Fruit fly (Drosophila melanogaster) whole organism, embryonic: ENCODE measurements around the gene CG5608.
A peak's percentile ranks its signal among the peaks of the same experiment; 100 is the strongest.

ENCODE experiments used
- Awh ChIP-seq: fragments of 200-800 bp; sonication (Bioruptor generic); IDR thresholded peaks from 2 replicates; pipeline ENCODE4, ENCODE4 v1.3.6; 2022; ENCODE audit warnings: missing biosample characterization, missing genetic modification characterization
- BtbVII ChIP-seq: fragments of 200-800 bp; sonication (Bioruptor generic); optimal IDR thresholded peaks from 3 replicates; lab custom pipeline; 2017; ENCODE audit warnings: missing biosample characterization, mild to moderate bottlenecking, missing genetic modification characterization
- CG10959 ChIP-seq: fragments of 200-800 bp; sonication (Bioruptor generic); IDR thresholded peaks from 2 replicates; pipeline ENCODE4 v1.3.6; 2022; ENCODE audit warnings: missing biosample characterization, missing genetic modification characterization
- CG11560 ChIP-seq: fragments of 200-800 bp; sonication (Bioruptor generic); IDR thresholded peaks from 3 replicates; pipeline ENCODE4 v1.3.6; 2022; ENCODE audit warnings: missing biosample characterization, missing genetic modification characterization
- CG11723 ChIP-seq: fragments of 200-800 bp; sonication (Bioruptor generic); optimal IDR thresholded peaks from 2 replicates; lab custom pipeline; 2017; ENCODE audit warnings: missing biosample characterization, mild to moderate bottlenecking, missing genetic modification characterization
- CG12104 ChIP-seq: fragments of 200-800 bp; sonication (Bioruptor generic); optimal IDR thresholded peaks from 3 replicates; lab custom pipeline; 2016; ENCODE audit warnings: missing biosample characterization, missing genetic modification characterization
- CG17568 ChIP-seq: fragments of 200-800 bp; sonication (Bioruptor generic); optimal IDR thresholded peaks from 2 replicates; lab custom pipeline; 2018; ENCODE audit warnings: missing biosample characterization, mild to moderate bottlenecking, missing genetic modification characterization, moderate library complexity
- CG2129 ChIP-seq: fragments of 200-800 bp; sonication (Bioruptor generic); IDR thresholded peaks from 2 replicates; pipeline ENCODE4 v1.3.6; 2022; ENCODE audit warnings: missing biosample characterization, missing genetic modification characterization; ENCODE audit not compliant: partially characterized antibody
- CG2199 ChIP-seq: fragments of 200-800 bp; sonication (Bioruptor generic); IDR thresholded peaks from 3 replicates; pipeline ENCODE4 v1.3.6; 2022; ENCODE audit warnings: missing biosample characterization, missing genetic modification characterization
- CG2678 ChIP-seq: fragments of 200-800 bp; sonication (Bioruptor generic); optimal IDR thresholded peaks from 3 replicates; lab custom pipeline; 2019; ENCODE audit warnings: missing biosample characterization, mild to moderate bottlenecking, missing genetic modification characterization, moderate library complexity
- CG31224 ChIP-seq: fragments of 200-800 bp; sonication (Bioruptor generic); IDR thresholded peaks from 2 replicates; pipeline ENCODE4 v1.3.6; 2022; ENCODE audit warnings: missing biosample characterization, missing genetic modification characterization
- CG3163 ChIP-seq: fragments of 200-800 bp; sonication (Bioruptor generic); optimal IDR thresholded peaks from 3 replicates; lab custom pipeline; 2016; ENCODE audit warnings: missing biosample characterization, missing genetic modification characterization
- CG33557 ChIP-seq: fragments of 200-800 bp; sonication (Bioruptor generic); optimal IDR thresholded peaks from 2 replicates; lab custom pipeline; 2019; ENCODE audit warnings: missing biosample characterization, mild to moderate bottlenecking, missing genetic modification characterization, moderate library complexity
- CG3838 ChIP-seq: fragments of 200-800 bp; sonication (Bioruptor generic); optimal IDR thresholded peaks from 3 replicates; lab custom pipeline; 2016; ENCODE audit warnings: missing biosample characterization, missing genetic modification characterization
- CG42726 ChIP-seq: fragments of 200-800 bp; sonication (Bioruptor generic); IDR thresholded peaks from 2 replicates; pipeline ENCODE4 v1.3.6; 2022; ENCODE audit warnings: missing biosample characterization, missing genetic modification characterization; ENCODE audit not compliant: partially characterized antibody
- CG4282 ChIP-seq: fragments of 200-800 bp; sonication (Bioruptor generic); optimal IDR thresholded peaks from 2 replicates; lab custom pipeline; 2016; ENCODE audit warnings: missing biosample characterization, missing genetic modification characterization
- CG4730 ChIP-seq: fragments of 200-800 bp; sonication (Bioruptor generic); IDR thresholded peaks from 2 replicates; pipeline ENCODE4 v1.3.6; 2022; ENCODE audit warnings: missing biosample characterization, missing genetic modification characterization
- CG6854 ChIP-seq: fragments of 200-800 bp; sonication (Bioruptor generic); optimal IDR thresholded peaks from 3 replicates; lab custom pipeline; 2017; ENCODE audit warnings: missing biosample characterization, mild to moderate bottlenecking, missing genetic modification characterization
- CG7271 ChIP-seq: fragments of 200-800 bp; sonication (Bioruptor generic); optimal IDR thresholded peaks from 2 replicates; lab custom pipeline; 2018; ENCODE audit warnings: missing biosample characterization, mild to moderate bottlenecking, missing genetic modification characterization, moderate library complexity
- CG8924 ChIP-seq: fragments of 200-800 bp; optimal IDR thresholded peaks from 3 replicates; lab custom pipeline; 2019; ENCODE audit warnings: missing biosample characterization, mild to moderate bottlenecking, missing genetic modification characterization, moderate library complexity
- CG9932 ChIP-seq: fragments of 200-800 bp; sonication (Bioruptor generic); IDR thresholded peaks from 2 replicates; pipeline ENCODE4 v1.3.6; 2022; ENCODE audit warnings: missing biosample characterization, missing genetic modification characterization
- Doc3 ChIP-seq: fragments of 200-800 bp; sonication (Bioruptor generic); IDR thresholded peaks from 3 replicates; pipeline ENCODE4 v1.3.6; 2022; ENCODE audit warnings: missing biosample characterization, missing genetic modification characterization; ENCODE audit not compliant: partially characterized antibody
- E2f2 ChIP-seq: fragments of 200-800 bp; sonication (Bioruptor generic); IDR thresholded peaks from 2 replicates; pipeline ENCODE4 v1.3.6; 2022; ENCODE audit warnings: missing biosample characterization, missing genetic modification characterization
- Fer1 ChIP-seq: fragments of 200-800 bp; sonication (Bioruptor generic); optimal IDR thresholded peaks from 2 replicates; lab custom pipeline; 2017; ENCODE audit warnings: missing biosample characterization, mild to moderate bottlenecking, missing genetic modification characterization
- HmgZ ChIP-seq: fragments of 200-800 bp; sonication (Bioruptor generic); optimal IDR thresholded peaks from 2 replicates; lab custom pipeline; 2018; ENCODE audit warnings: missing biosample characterization, mild to moderate bottlenecking, missing genetic modification characterization
- Hmr ChIP-seq: fragments of 200-800 bp; sonication (Bioruptor generic); optimal IDR thresholded peaks from 3 replicates; lab custom pipeline; 2017; ENCODE audit warnings: mild to moderate bottlenecking, missing biosample characterization, missing genetic modification reagents, missing genetic modification characterization
- Hmx ChIP-seq: fragments of 200-800 bp; sonication (Bioruptor generic); optimal IDR thresholded peaks from 2 replicates; lab custom pipeline; 2016; ENCODE audit warnings: missing biosample characterization, missing genetic modification characterization
- Kr ChIP-seq: fragments of 200-800 bp; sonication (Bioruptor generic); optimal IDR thresholded peaks from 2 replicates; lab custom pipeline; 2017; ENCODE audit warnings: missing biosample characterization, mild to moderate bottlenecking, missing genetic modification characterization
- NFAT ChIP-seq: fragments of 200-800 bp; sonication (Bioruptor generic); IDR thresholded peaks from 2 replicates; pipeline ENCODE4 v1.3.6; 2022; ENCODE audit warnings: missing biosample characterization, missing genetic modification characterization
- Ravus ChIP-seq: fragments of 200-800 bp; sonication (Bioruptor generic); IDR thresholded peaks from 2 replicates; pipeline ENCODE4 v1.3.6; 2022; ENCODE audit warnings: missing biosample characterization, missing genetic modification characterization
- Sin3A ChIP-seq: fragments of >200 bp; optimal IDR thresholded peaks from 2 replicates; lab custom pipeline; 2018
- Sox102F ChIP-seq: fragments of 200-800 bp; sonication (Bioruptor generic); optimal IDR thresholded peaks from 2 replicates; lab custom pipeline; 2018; ENCODE audit warnings: missing biosample characterization, mild to moderate bottlenecking, missing genetic modification characterization, moderate library complexity
- bsh ChIP-seq, 2 experiments: fragments of 200-800 bp; sonication (Bioruptor generic); optimal IDR thresholded peaks; 2 replicates each; lab custom pipeline; 2017 to 2018; ENCODE audit warnings: mild to moderate bottlenecking in 2 of 2, missing biosample characterization in 2 of 2, missing genetic modification characterization in 2 of 2, moderate library complexity in 1 of 2
- btn ChIP-seq: fragments of 200-800 bp; sonication (Bioruptor generic); optimal IDR thresholded peaks from 2 replicates; lab custom pipeline; 2016; ENCODE audit warnings: missing biosample characterization, missing genetic modification characterization
- chif ChIP-seq, 2 experiments: fragments of 200-800 bp; sonication (Bioruptor generic); optimal IDR thresholded peaks; 3 replicates each; lab custom pipeline; 2016; ENCODE audit warnings: missing biosample characterization in 2 of 2, missing genetic modification characterization in 2 of 2
- dimm ChIP-seq: fragments of 200-800 bp; sonication (Bioruptor generic); IDR thresholded peaks from 2 replicates; pipeline ENCODE4 v1.3.6; 2022; ENCODE audit warnings: missing biosample characterization, missing genetic modification characterization
- dm ChIP-seq: fragments of 200-800 bp; sonication (Bioruptor generic); optimal IDR thresholded peaks from 3 replicates; lab custom pipeline; 2016; ENCODE audit warnings: missing biosample characterization, missing genetic modification characterization
- hkb ChIP-seq, 2 experiments: fragments of 200-800 bp in 1 of 2; fragments of >200 bp in 1 of 2; sonication (Bioruptor generic) in 1 of 2; IDR thresholded peaks in 1 of 2; optimal IDR thresholded peaks in 1 of 2; 2 replicates each; pipeline versions ENCODE4 v1.3.6 to Lab custom; 2017 to 2022; ENCODE audit warnings: missing biosample characterization in 1 of 2, missing genetic modification characterization in 1 of 2
- insv ChIP-seq, 2 experiments: fragments of 200-800 bp; sonication (Bioruptor generic); optimal IDR thresholded peaks; 3 replicates each; lab custom pipeline; 2016 to 2018; ENCODE audit warnings: missing biosample characterization in 2 of 2, missing genetic modification characterization in 2 of 2
- lilli ChIP-seq: fragments of 200-800 bp; sonication (Bioruptor generic); optimal IDR thresholded peaks from 3 replicates; lab custom pipeline; 2016; ENCODE audit warnings: missing biosample characterization, missing genetic modification characterization
- mam ChIP-seq: fragments of 200-800 bp; sonication (Bioruptor generic); optimal IDR thresholded peaks from 3 replicates; lab custom pipeline; 2016; ENCODE audit warnings: missing biosample characterization, missing genetic modification characterization
- onecut ChIP-seq: fragments of 200-800 bp; sonication (Bioruptor generic); IDR thresholded peaks from 2 replicates; pipeline ENCODE4 v1.3.6; 2022; ENCODE audit warnings: missing biosample characterization, missing genetic modification characterization
- pb ChIP-seq: fragments of 200-800 bp; sonication (Bioruptor generic); optimal IDR thresholded peaks from 3 replicates; lab custom pipeline; 2016; ENCODE audit warnings: missing biosample characterization, missing genetic modification characterization
- pnt ChIP-seq: fragments of 200-800 bp; sonication (Bioruptor generic); optimal IDR thresholded peaks from 3 replicates; lab custom pipeline; 2016; ENCODE audit warnings: missing biosample characterization, missing genetic modification characterization
- pros ChIP-seq: fragments of 200-800 bp; sonication (Bioruptor generic); optimal IDR thresholded peaks from 3 replicates; lab custom pipeline; 2019; ENCODE audit warnings: missing biosample characterization, mild to moderate bottlenecking, missing genetic modification characterization, moderate library complexity
- run ChIP-seq: fragments of 200-800 bp; sonication (Bioruptor generic); optimal IDR thresholded peaks from 3 replicates; lab custom pipeline; 2018; ENCODE audit warnings: missing biosample characterization, mild to moderate bottlenecking, missing genetic modification characterization
- shn ChIP-seq: fragments of 200-800 bp; sonication (Bioruptor generic); optimal IDR thresholded peaks from 3 replicates; lab custom pipeline; 2016; ENCODE audit warnings: missing biosample characterization, missing genetic modification characterization
- sisA ChIP-seq: fragments of 200-800 bp; sonication (Bioruptor generic); IDR thresholded peaks from 2 replicates; pipeline ENCODE4 v1.3.6; 2022; ENCODE audit warnings: missing biosample characterization, missing genetic modification characterization
- slou ChIP-seq: fragments of 200-800 bp; sonication (Bioruptor generic); optimal IDR thresholded peaks from 3 replicates; lab custom pipeline; 2016; ENCODE audit warnings: missing biosample characterization, missing genetic modification characterization
- vfl ChIP-seq: fragments of 200-800 bp; sonication (Bioruptor generic); optimal IDR thresholded peaks from 2 replicates; lab custom pipeline; 2016; ENCODE audit warnings: missing biosample characterization, missing genetic modification characterization
- zf30C ChIP-seq: fragments of 200-800 bp; sonication (Bioruptor generic); optimal IDR thresholded peaks from 3 replicates; lab custom pipeline; 2018; ENCODE audit warnings: missing biosample characterization, mild to moderate bottlenecking, missing genetic modification characterization

Gene CG5608

dm6 chr3R:12435948-12436347 is 29.1 kb downstream of the CG5608 start, which contains the start of gene Desat2:
Gene Desat2, plus strand, starts transcription at chr3R:12436248.
- TF ChIP-seq dm (GFP tag; lab: Kevin White, UChicago) (no peak), Hmr (GFP tag; lab: Kevin White, UChicago) (no peak), sisA (GFP tag; lab: Robert Waterston, UW) (no peak), zf30C (GFP tag; lab: Kevin White, UChicago) (no peak), CG11723 (no peak), pros (GFP tag; lab: Kevin White, UChicago) (no peak), E2f2 (no peak), CG42726 (GFP tag; lab: Robert Waterston, UW) (no peak)

- peak; percentile 30 for TF ChIP-seq CG12104 (GFP tag; lab: Kevin White, UChicago)
- peak; percentile 75 for TF ChIP-seq CG8924
- peak; percentile 65 for TF ChIP-seq Fer1 (GFP tag; lab: Kevin White, UChicago)
- TF ChIP-seq onecut (GFP tag; lab: Robert Waterston, UW), result no peak
- no peak for TF ChIP-seq run (tag; lab: Kevin White, UChicago)
- TF ChIP-seq vfl, result no peak
- TF ChIP-seq Ravus, result no peak
- TF ChIP-seq Sin3A (lab: Kevin White, UChicago), result peak; percentile 44
- TF ChIP-seq Awh, result no peak
- no peak for TF ChIP-seq hkb (optimal IDR thresholded peaks at IDR 0.05; lab: Kevin White, UChicago)
- no peak for TF ChIP-seq hkb (GFP tag; IDR thresholded peaks at IDR 0.05; lab: Robert Waterston, UW)
- no peak for TF ChIP-seq btn (GFP tag; lab: Kevin White, UChicago)
- TF ChIP-seq CG10959 (GFP tag; lab: Robert Waterston, UW), result no peak
- TF ChIP-seq CG2129, result no peak
- TF ChIP-seq Hmx, result no peak
- no peak for TF ChIP-seq NFAT (GFP tag; lab: Robert Waterston, UW)
- TF ChIP-seq CG4730 (GFP tag; lab: Robert Waterston, UW), result no peak
- TF ChIP-seq CG3838 (GFP tag; lab: Kevin White, UChicago), result no peak
- peak; percentile 17 for TF ChIP-seq slou
- peak in 1 of 2 experiments; percentile 49 for TF ChIP-seq bsh (GFP tag; optimal IDR thresholded peaks at IDR 0.05; lab: Kevin White, UChicago)
- peak; percentile 69 for TF ChIP-seq CG9932 (GFP tag; lab: Robert Waterston, UW)
- TF ChIP-seq CG7271, result no peak
- TF ChIP-seq HmgZ (tag; lab: Kevin White, UChicago), result peak; percentile 51
- TF ChIP-seq CG11560 (tag; lab: Robert Waterston, UW), result no peak
- TF ChIP-seq insv (GFP tag; optimal IDR thresholded peaks at IDR 0.05; lab: Kevin White, UChicago), result peak in 1 of 2 experiments; percentile 23
- TF ChIP-seq CG33557 (GFP tag; lab: Kevin White, UChicago), result peak; percentile 34
- TF ChIP-seq CG17568 (GFP tag; lab: Kevin White, UChicago), result no peak
- TF ChIP-seq lilli (GFP tag; lab: Kevin White, UChicago), result peak; percentile 8
- TF ChIP-seq CG2199 (GFP tag; lab: Robert Waterston, UW), result no peak
- peak; percentile 15 for TF ChIP-seq mam
- TF ChIP-seq Kr (GFP tag; lab: Kevin White, UChicago), result no peak
- no peak for TF ChIP-seq dimm (GFP tag; lab: Robert Waterston, UW)
- no peak for TF ChIP-seq shn
- TF ChIP-seq chif (GFP tag; optimal IDR thresholded peaks at IDR 0.05; lab: Kevin White, UChicago), result no peak
- no peak for TF ChIP-seq CG2678 (tag; lab: Kevin White, UChicago)
- TF ChIP-seq pnt (GFP tag; lab: Kevin White, UChicago), result no peak
- TF ChIP-seq Sox102F (GFP tag; lab: Kevin White, UChicago), result no peak
- no peak for TF ChIP-seq CG6854
- TF ChIP-seq CG31224 (GFP tag; lab: Robert Waterston, UW), result no peak
- no peak for TF ChIP-seq pb (GFP tag; lab: Kevin White, UChicago)
- TF ChIP-seq CG4282 (GFP tag; lab: Kevin White, UChicago), result no peak
- TF ChIP-seq BtbVII (GFP tag; lab: Kevin White, UChicago), result no peak
- no peak for TF ChIP-seq Doc3 (GFP tag; lab: Robert Waterston, UW)
- TF ChIP-seq CG3163 (GFP tag; lab: Kevin White, UChicago), result no peak
Measured at dm6 chr3R:12433764-12434163, 31.3 kb downstream of the CG5608 start, which contains the start of the genes Aos1 and Srlp. Gene Aos1, minus strand, starts transcription at chr3R:12433822. Gene Srlp, plus strand, starts transcription at chr3R:12434098.
